Worm (Caenorhabditis elegans) whole organism, young adult: ENCODE results near the gene fbxb-77.

Experiments used
- B0019.2 ChIP-seq: fragments of 200-800 bp; sonication (Bioruptor generic); conservative IDR thresholded peaks from 2 replicates; pipeline ENCODE4 v1.3.6; 2022; ENCODE audit warnings: missing genetic modification reagents, missing genetic modification characterization, missing compliant biosample characterization
- F33H1.4 ChIP-seq: fragments of 200-800 bp; sonication (Bioruptor generic); IDR thresholded peaks from 2 replicates; pipeline ENCODE4 v1.3.6; 2022; ENCODE audit warnings: missing genetic modification reagents, missing genetic modification characterization, missing compliant biosample characterization
- F39B2.1 ChIP-seq: fragments of 200-800 bp; sonication (Bioruptor generic); IDR thresholded peaks from 2 replicates; pipeline ENCODE4 v1.3.6; 2022; ENCODE audit warnings: missing genetic modification reagents, missing genetic modification characterization, missing compliant biosample characterization
- F49E8.2 ChIP-seq: sonication (generic microtip); optimal IDR thresholded peaks from 3 replicates; lab custom pipeline; 2017; ENCODE audit warnings: missing genetic modification characterization, mild to moderate bottlenecking, missing compliant biosample characterization, antibody characterized with exemption, moderate library complexity; ENCODE audit not compliant: insufficient read depth
- F55B11.4 ChIP-seq: sonication (generic microtip); optimal IDR thresholded peaks from 2 replicates; lab custom pipeline; 2016; ENCODE audit warnings: missing compliant biosample characterization, missing genetic modification characterization, borderline replicate concordance; ENCODE audit not compliant: insufficient read depth
- F57C9.4 ChIP-seq: sonication (generic microtip); optimal IDR thresholded peaks from 2 replicates; lab custom pipeline; 2017; ENCODE audit warnings: mild to moderate bottlenecking, missing genetic modification characterization, missing compliant biosample characterization
- K11D2.4 ChIP-seq: fragments of 200-800 bp; sonication (Bioruptor generic); IDR thresholded peaks from 2 replicates; pipeline ENCODE4 v1.3.6; 2022; ENCODE audit warnings: missing genetic modification reagents, missing genetic modification characterization, missing compliant biosample characterization
- Y53G8AR.9 ChIP-seq: fragments of 200-800 bp; sonication (Bioruptor generic); conservative IDR thresholded peaks from 2 replicates; pipeline ENCODE4 v1.3.6; 2022; ENCODE audit warnings: missing genetic modification reagents, missing genetic modification characterization, missing compliant biosample characterization
- Y67H2A.10 ChIP-seq: fragments of 200-800 bp; sonication (Bioruptor generic); conservative IDR thresholded peaks from 2 replicates; pipeline ENCODE4 v1.3.6; 2022; ENCODE audit warnings: missing genetic modification reagents, missing genetic modification characterization, missing compliant biosample characterization
- akir-1 ChIP-seq: fragments of 200-800 bp; sonication (Bioruptor generic); optimal IDR thresholded peaks from 2 replicates; lab custom pipeline; 2018; ENCODE audit warnings: mild to moderate bottlenecking, missing genetic modification characterization, moderate library complexity, missing compliant biosample characterization
- atf-7 ChIP-seq: sonication (generic microtip); optimal IDR thresholded peaks from 2 replicates; lab custom pipeline; 2017; ENCODE audit warnings: mild to moderate bottlenecking, missing genetic modification characterization, missing compliant biosample characterization
- attf-6 ChIP-seq: fragments of 200-800 bp; sonication (Bioruptor generic); IDR thresholded peaks from 2 replicates; pipeline ENCODE4 v1.3.6; 2022; ENCODE audit warnings: missing genetic modification reagents, missing genetic modification characterization, missing compliant biosample characterization
- bed-2 ChIP-seq: fragments of 200-800 bp; sonication (Bioruptor generic); IDR thresholded peaks from 2 replicates; pipeline ENCODE4 v1.3.6; 2022; ENCODE audit warnings: missing genetic modification reagents, missing genetic modification characterization, missing compliant biosample characterization
- ceh-79 ChIP-seq: sonication (generic microtip); optimal IDR thresholded peaks from 2 replicates; lab custom pipeline; 2017; ENCODE audit warnings: mild to moderate bottlenecking, missing genetic modification characterization, missing compliant biosample characterization
- chd-7 ChIP-seq: sonication (generic microtip); optimal IDR thresholded peaks from 2 replicates; lab custom pipeline; 2016; ENCODE audit warnings: mild to moderate bottlenecking, missing genetic modification characterization, moderate library complexity, missing compliant biosample characterization
- die-1 ChIP-seq: sonication (generic microtip); optimal IDR thresholded peaks from 2 replicates; lab custom pipeline; 2016; ENCODE audit warnings: missing genotype, mild to moderate bottlenecking, missing genetic modification characterization, missing compliant biosample characterization
- dpff-1 ChIP-seq: sonication (generic microtip); optimal IDR thresholded peaks from 2 replicates; lab custom pipeline; 2017; ENCODE audit warnings: mild to moderate bottlenecking, missing genetic modification characterization, missing compliant biosample characterization
- dpl-1 ChIP-seq: fragments of 150-350 bp; optimal IDR thresholded peaks from 2 replicates; lab custom pipeline; 2014; ENCODE audit warnings: missing biosample characterization, missing genetic modification reagents, missing genetic modification characterization
- efl-1 ChIP-seq: fragments of 150-350 bp; optimal IDR thresholded peaks from 2 replicates; lab custom pipeline; 2014; ENCODE audit warnings: missing biosample characterization, missing genetic modification reagents, missing genetic modification characterization
- egl-18 ChIP-seq: fragments of 200-800 bp; sonication (Bioruptor generic); IDR thresholded peaks from 2 replicates; pipeline ENCODE4 v1.3.6; 2022; ENCODE audit warnings: missing genetic modification reagents, missing genetic modification characterization, missing compliant biosample characterization
- ekl-4 ChIP-seq: fragments of 200-800 bp; sonication (Bioruptor generic); IDR thresholded peaks from 2 replicates; pipeline ENCODE4 v1.3.6; 2022; ENCODE audit warnings: missing genetic modification reagents, missing genetic modification characterization, missing compliant biosample characterization
- him-1 ChIP-seq: sonication (generic microtip); optimal IDR thresholded peaks from 2 replicates; lab custom pipeline; 2016; ENCODE audit warnings: missing genotype, missing genetic modification reagents, missing genetic modification characterization, missing compliant biosample characterization
- hlh-26 ChIP-seq: fragments of 200-800 bp; sonication (Bioruptor generic); conservative IDR thresholded peaks from 2 replicates; pipeline ENCODE4 v1.3.6; 2022; ENCODE audit warnings: missing genetic modification reagents, missing genetic modification characterization, missing compliant biosample characterization
- let-607 ChIP-seq, 2 experiments: fragments of 200-800 bp in 1 of 2; sonication (Bioruptor generic) in 1 of 2; sonication (generic microtip) in 1 of 2; optimal IDR thresholded peaks; 2 replicates each; lab custom pipeline; 2016 to 2018; ENCODE audit warnings: mild to moderate bottlenecking in 2 of 2, missing compliant biosample characterization in 2 of 2, missing genetic modification characterization in 2 of 2, moderate library complexity in 2 of 2, missing genotype in 1 of 2
- lin-35 ChIP-seq, 3 experiments: fragments of 150-350 bp in 2 of 3; sonication (generic microtip) in 1 of 3; optimal IDR thresholded peaks; 2 replicates each; lab custom pipeline; 2014 to 2018; ENCODE audit warnings: missing biosample characterization in 3 of 3, missing genetic modification characterization in 3 of 3, missing genetic modification reagents in 3 of 3
- lin-40 ChIP-seq: sonication (generic microtip); optimal IDR thresholded peaks from 2 replicates; lab custom pipeline; 2016; ENCODE audit warnings: missing genetic modification characterization, mild to moderate bottlenecking, missing compliant biosample characterization, missing genotype, missing genetic modification reagents
- lir-1 ChIP-seq: fragments of 200-800 bp; sonication (Bioruptor generic); conservative IDR thresholded peaks from 2 replicates; pipeline ENCODE4 v1.3.6; 2022; ENCODE audit warnings: missing genetic modification reagents, missing genetic modification characterization, missing compliant biosample characterization
- madf-8 ChIP-seq: fragments of 200-800 bp; sonication (Bioruptor generic); conservative IDR thresholded peaks from 2 replicates; pipeline ENCODE4 v1.3.6; 2022; ENCODE audit warnings: missing genetic modification reagents, missing genetic modification characterization, missing compliant biosample characterization
- mcd-1 ChIP-seq: fragments of 200-800 bp; sonication (Bioruptor generic); IDR thresholded peaks from 2 replicates; pipeline ENCODE4 v1.3.6; 2022; ENCODE audit warnings: missing genetic modification reagents, missing genetic modification characterization, missing compliant biosample characterization
- nfyb-1 ChIP-seq: fragments of 200-800 bp; sonication (Bioruptor generic); IDR thresholded peaks from 2 replicates; pipeline ENCODE4 v1.3.6; 2022; ENCODE audit warnings: missing genetic modification reagents, missing genetic modification characterization, missing compliant biosample characterization
- nhr-27 ChIP-seq: fragments of 200-800 bp; sonication (Bioruptor generic); optimal IDR thresholded peaks from 2 replicates; lab custom pipeline; 2018; ENCODE audit warnings: mild to moderate bottlenecking, missing genetic modification characterization, moderate library complexity, missing compliant biosample characterization
- pbrm-1 ChIP-seq: fragments of 200-800 bp; sonication (Bioruptor generic); IDR thresholded peaks from 2 replicates; pipeline ENCODE4 v1.3.6; 2022; ENCODE audit warnings: missing genetic modification reagents, missing genetic modification characterization, missing compliant biosample characterization
- rec-8 ChIP-seq, 2 experiments: sonication (generic microtip); optimal IDR thresholded peaks; 2 replicates each; lab custom pipeline; 2016; ENCODE audit warnings: mild to moderate bottlenecking in 2 of 2, missing genetic modification characterization in 2 of 2, missing genetic modification reagents in 2 of 2, missing genotype in 2 of 2, missing biosample characterization in 1 of 2, missing compliant biosample characterization in 1 of 2, moderate library complexity in 1 of 2
- repo-1 ChIP-seq: sonication (generic microtip); optimal IDR thresholded peaks from 2 replicates; lab custom pipeline; 2017; ENCODE audit warnings: mild to moderate bottlenecking, missing genetic modification characterization, missing compliant biosample characterization
- rpc-1 ChIP-seq, 2 experiments: fragments of 150-350 bp in 1 of 2; sonication (generic microtip) in 1 of 2; optimal IDR thresholded peaks; 2 replicates each; lab custom pipeline; 2014 to 2018; ENCODE audit warnings: missing biosample characterization in 1 of 2, missing genetic modification characterization in 1 of 2, missing genetic modification reagents in 1 of 2, missing genotype in 1 of 2
- snpc-1.1 ChIP-seq: sonication (generic microtip); optimal IDR thresholded peaks from 2 replicates; lab custom pipeline; 2017; ENCODE audit warnings: missing genetic modification characterization, mild to moderate bottlenecking, missing compliant biosample characterization, antibody characterized with exemption, moderate library complexity, missing genotype, missing genetic modification reagents; ENCODE audit not compliant: insufficient read depth
- snpc-4 ChIP-seq, 5 experiments: fragments of 150-350 bp in 1 of 5; sonication (generic microtip) in 4 of 5; optimal IDR thresholded peaks; 2 replicates each; lab custom pipeline; 2014 to 2018; ENCODE audit warnings: missing genetic modification characterization in 5 of 5, missing biosample characterization in 3 of 5, antibody characterized with exemption in 2 of 5, mild to moderate bottlenecking in 2 of 5, missing compliant biosample characterization in 2 of 5, missing genotype in 2 of 5, moderate library complexity in 2 of 5, missing genetic modification reagents in 1 of 5
- somi-1 ChIP-seq: fragments of 200-800 bp; sonication (Bioruptor generic); optimal IDR thresholded peaks from 2 replicates; lab custom pipeline; 2018; ENCODE audit warnings: mild to moderate bottlenecking, missing genetic modification characterization, missing compliant biosample characterization
- sptf-2 ChIP-seq: fragments of 200-800 bp; sonication (Bioruptor generic); optimal IDR thresholded peaks from 2 replicates; lab custom pipeline; 2018; ENCODE audit warnings: mild to moderate bottlenecking, missing genetic modification characterization, missing compliant biosample characterization
- tbp1 ChIP-seq: fragments of 200-800 bp; sonication (Bioruptor generic); optimal IDR thresholded peaks from 2 replicates; lab custom pipeline; 2018; ENCODE audit warnings: mild to moderate bottlenecking, missing genetic modification characterization, missing compliant biosample characterization
- tlf-1 ChIP-seq: fragments of 200-800 bp; sonication (Bioruptor generic); optimal IDR thresholded peaks from 2 replicates; lab custom pipeline; 2018; ENCODE audit warnings: mild to moderate bottlenecking, missing genetic modification characterization, missing compliant biosample characterization
- zfh-2 ChIP-seq: fragments of 200-800 bp; sonication (Bioruptor generic); conservative IDR thresholded peaks from 2 replicates; pipeline ENCODE4 v1.3.6; 2022; ENCODE audit warnings: missing genetic modification reagents, missing genetic modification characterization, missing compliant biosample characterization
- ztf-25 ChIP-seq: fragments of 200-800 bp; sonication (Bioruptor generic); IDR thresholded peaks from 2 replicates; pipeline ENCODE4 v1.3.6; 2022; ENCODE audit warnings: missing genetic modification reagents, missing genetic modification characterization, missing compliant biosample characterization
- ztf-28 ChIP-seq: fragments of 200-800 bp; sonication (Bioruptor generic); IDR thresholded peaks from 2 replicates; pipeline ENCODE4 v1.3.6; 2022; ENCODE audit warnings: missing genetic modification reagents, missing genetic modification characterization, missing compliant biosample characterization
- ztf-3 ChIP-seq: fragments of 200-800 bp; sonication (Bioruptor generic); optimal IDR thresholded peaks from 2 replicates; lab custom pipeline; 2018; ENCODE audit warnings: mild to moderate bottlenecking, missing genetic modification characterization, missing compliant biosample characterization

Gene fbxb-77

DNA sequence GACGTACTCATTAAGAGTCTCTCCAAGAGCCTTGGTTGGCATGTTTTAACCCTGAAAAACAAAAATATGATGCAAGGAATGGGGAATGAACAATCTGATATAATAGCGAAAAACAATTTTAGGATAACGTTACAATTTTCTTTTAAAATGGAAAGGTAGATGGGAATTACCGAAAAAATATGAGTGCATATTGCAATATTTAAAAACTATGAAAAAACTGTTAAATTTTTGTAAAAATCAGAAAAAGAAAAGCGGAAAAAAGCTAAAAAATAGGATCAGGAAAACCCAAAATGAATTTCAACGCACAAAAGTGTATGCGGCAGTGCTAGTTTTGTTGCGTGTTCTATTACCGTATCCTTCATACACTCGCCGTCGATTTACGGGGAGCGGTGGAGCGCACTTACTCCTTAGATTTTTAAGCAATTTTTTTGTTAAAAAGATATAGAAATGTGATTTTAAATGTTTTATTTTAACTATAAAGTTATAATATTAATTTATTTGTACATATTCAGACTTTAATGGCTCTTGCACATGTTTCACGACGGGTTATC is 6.2 kb downstream of the fbxb-77 start, which contains the start of the genes rpl-20 and Y17G9B.5:
rpl-20 (minus strand) TSS at position 51 of the 551 bp plus-strand sequence.
Y17G9B.5 (plus strand) TSS at position 513 of the 551 bp plus-strand sequence.
- TF ChIP-seq rpc-1 (optimal IDR thresholded peaks at IDR 0.05; lab: Kevin White, UChicago) (peak; percentile 45), rpc-1 (tag; optimal IDR thresholded peaks at IDR 0.05; lab: Kevin White, UChicago) (peak; percentile 14), K11D2.4 (peak; percentile 100), die-1 (peak; percentile 91), dpl-1 (GFP tag; lab: Kevin White, UChicago) (peak; percentile 96), F49E8.2 (tag; lab: Kevin White, UChicago) (peak; percentile 98), ceh-79 (tag; lab: Kevin White, UChicago) (peak; percentile 90), ekl-4 (GFP tag; lab: Robert Waterston, UW) (peak; percentile 99), akir-1 (peak; percentile 80), atf-7 (peak; percentile 99), let-607 (tag; optimal IDR thresholded peaks at IDR 0.05; lab: Kevin White, UChicago) (peak; percentile 95 to 97), attf-6 (GFP tag; lab: Robert Waterston, UW) (peak; percentile 94), Y67H2A.10 (GFP tag; lab: Robert Waterston, UW) (peak; percentile 96), madf-8 (GFP tag; lab: Robert Waterston, UW) (peak; percentile 94), zfh-2 (GFP tag; lab: Robert Waterston, UW) (peak; percentile 72), sptf-2 (GFP tag; lab: Kevin White, UChicago) (peak; percentile 84), snpc-1.1 (tag; lab: Kevin White, UChicago) (peak; percentile 92), F57C9.4 (peak; percentile 97), snpc-4 (GFP tag; optimal IDR thresholded peaks at IDR 0.05; lab: Kevin White, UChicago) (peak; percentile 95), snpc-4 (tag; optimal IDR thresholded peaks at IDR 0.05; lab: Kevin White, UChicago) (peak; percentile 95 to 97 (median 96)), Y53G8AR.9 (GFP tag; lab: Robert Waterston, UW) (peak; percentile 100), nhr-27 (peak; percentile 96), bed-2 (GFP tag; lab: Robert Waterston, UW) (peak; percentile 94), ztf-28 (peak; percentile 95), hlh-26 (GFP tag; lab: Robert Waterston, UW) (no peak), him-1 (peak; percentile 96), repo-1 (tag; lab: Kevin White, UChicago) (peak; percentile 99), tbp1 (GFP tag; lab: Kevin White, UChicago) (peak; percentile 84), pbrm-1 (GFP tag; lab: Robert Waterston, UW) (peak; percentile 100), ztf-3 (GFP tag; lab: Kevin White, UChicago) (peak; percentile 98), rec-8 (tag; optimal IDR thresholded peaks at IDR 0.05; lab: Kevin White, UChicago) (peak; percentile 79 to 81), somi-1 (GFP tag; lab: Kevin White, UChicago) (peak; percentile 100), lir-1 (GFP tag; lab: Robert Waterston, UW) (peak; percentile 99), B0019.2 (GFP tag; lab: Robert Waterston, UW) (peak; percentile 97), F33H1.4 (GFP tag; lab: Robert Waterston, UW) (peak; percentile 98), lin-35 (GFP tag; optimal IDR thresholded peaks at IDR 0.05; lab: Kevin White, UChicago) (peak; percentile 49 to 100 (median 90)), chd-7 (tag; lab: Kevin White, UChicago) (peak; percentile 99), F55B11.4 (tag; lab: Kevin White, UChicago) (no peak), egl-18 (GFP tag; lab: Robert Waterston, UW) (peak; percentile 98), mcd-1 (GFP tag; lab: Robert Waterston, UW) (peak; percentile 100), efl-1 (peak; percentile 93), dpff-1 (peak; percentile 78), F39B2.1 (GFP tag; lab: Robert Waterston, UW) (peak; percentile 92), tlf-1 (GFP tag; lab: Kevin White, UChicago) (peak; percentile 100), lin-40 (peak; percentile 99), ztf-25 (GFP tag; lab: Robert Waterston, UW) (peak; percentile 88), nfyb-1 (peak; percentile 99)
